Worm (Caenorhabditis elegans): ENCODE measurements around the gene ZK1236.1.

The ZK1236.1 gene

DNA sequence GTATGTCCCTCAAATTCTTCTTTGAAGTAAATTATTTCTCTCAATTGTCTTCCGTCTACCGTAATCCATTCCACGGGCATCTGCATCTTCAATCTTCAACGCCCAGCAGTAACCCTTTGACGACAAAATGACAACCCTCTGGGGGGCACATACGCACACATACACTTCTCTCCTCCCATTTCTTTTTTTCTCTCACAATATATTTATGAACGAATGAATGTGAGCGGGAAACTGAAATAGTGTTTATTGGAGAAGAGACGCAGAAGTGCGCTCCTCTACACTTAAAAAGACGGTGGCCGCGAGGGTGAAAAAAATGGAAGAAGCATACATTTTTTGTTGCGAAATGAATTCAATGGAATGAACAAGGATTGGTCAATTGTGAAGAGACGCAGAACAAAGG, 17.1 kb upstream of the ZK1236.1 start (continued):
- TF ChIP-seq B0261.1 (tag; optimal IDR thresholded peaks at IDR 0.05) (no peak), B0019.2 (GFP tag; conservative IDR thresholded peaks at IDR 0.05) (no peak), cebp-1 (GFP tag; IDR thresholded peaks at IDR 0.05) (peak; percentile 90), cebp-1 (tag; optimal IDR thresholded peaks at IDR 0.05) (peak; percentile 94), nhr-90 (tag; optimal IDR thresholded peaks at IDR 0.05) (no peak), ztf-18 (tag; optimal IDR thresholded peaks at IDR 0.05) (peak; percentile 62), dox-1 (GFP tag; IDR thresholded peaks at IDR 0.05) (peak; percentile 80; the same call in 1 of the 2 replicates), egrh-3 (GFP tag; IDR thresholded peaks at IDR 0.05) (peak; percentile 23; the same call in 1 of the 2 replicates), unc-130 (GFP tag; optimal IDR thresholded peaks at IDR 0.05) (no peak), Y56A3A.18 (GFP tag; IDR thresholded peaks at IDR 0.05) (0 out of 2 replicates have a peak, but pooled peaks have one; percentile 48), nfyb-1 (GFP tag; IDR thresholded peaks at IDR 0.05) (0 out of 2 replicates have a peak, but pooled peaks have one; percentile 43), Y53F4B.3 (GFP tag; IDR thresholded peaks at IDR 0.05) (no peak), unc-62 (GFP tag; optimal IDR thresholded peaks at IDR 0.05) (no peak), athp-1 (tag; optimal IDR thresholded peaks at IDR 0.05) (no peak)

DNA sequence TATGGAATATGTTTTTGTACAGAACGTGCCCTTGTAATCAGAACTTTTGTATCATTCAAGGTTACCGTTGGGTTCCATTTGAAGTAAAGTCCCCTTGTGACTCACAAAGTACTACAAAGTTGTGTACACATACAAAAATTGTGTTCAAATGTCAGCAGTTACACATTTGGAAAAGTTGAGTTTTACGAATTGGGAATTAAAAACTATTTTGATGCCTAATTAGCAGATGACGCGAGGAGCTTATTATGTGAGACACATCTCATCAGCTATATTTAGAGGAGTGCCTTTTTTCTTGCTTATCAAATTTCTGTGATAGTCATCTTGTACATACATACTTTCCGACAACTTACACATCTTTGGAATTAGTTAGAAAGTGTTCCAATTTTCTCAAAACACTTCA, 15.6 kb upstream of the ZK1236.1 start:
- TF ChIP-seq chd-7 (tag; optimal IDR thresholded peaks at IDR 0.05) (no peak), attf-3 (GFP tag; conservative IDR thresholded peaks at IDR 0.05) (no peak), ets-4 (GFP tag; optimal IDR thresholded peaks at IDR 0.05) (no peak), T26A5.8 (tag; optimal IDR thresholded peaks at IDR 0.05) (no peak), B0261.1 (tag; optimal IDR thresholded peaks at IDR 0.05) (no peak), lsy-27 (tag; optimal IDR thresholded peaks at IDR 0.05; ENCODE audit: borderline replicate concordance, insufficient read depth) (no peak), cebp-1 (GFP tag; IDR thresholded peaks at IDR 0.05) (no peak), cebp-1 (tag; optimal IDR thresholded peaks at IDR 0.05) (no peak), ama-1 (optimal IDR thresholded peaks at IDR 0.05) (no peak), ama-1 (GFP tag; optimal IDR thresholded peaks at IDR 0.05) (no peak), F55B11.4 (tag; optimal IDR thresholded peaks at IDR 0.05; ENCODE audit: borderline replicate concordance, insufficient read depth) (no peak), tbx-9 (tag; optimal IDR thresholded peaks at IDR 0.05; ENCODE audit: borderline replicate concordance) (no peak), mel-28 (tag; optimal IDR thresholded peaks at IDR 0.05; ENCODE audit: borderline replicate concordance) (no peak), snpc-1.1 (tag; optimal IDR thresholded peaks at IDR 0.05; ENCODE audit: insufficient read depth) (no peak), nhr-80 (tag; optimal IDR thresholded peaks at IDR 0.05) (no peak), ceh-79 (tag; optimal IDR thresholded peaks at IDR 0.05) (no peak), madf-8 (GFP tag; conservative IDR thresholded peaks at IDR 0.05) (no peak), D2030.7 (GFP tag; IDR thresholded peaks at IDR 0.05) (no peak), madf-3 (GFP tag; IDR thresholded peaks at IDR 0.05) (no peak), atf-7 (tag; optimal IDR thresholded peaks at IDR 0.05) (no peak), egl-18 (GFP tag; IDR thresholded peaks at IDR 0.05) (no peak)

ce11 chrIII:8416871-8417191, 12.3 kb upstream of the ZK1236.1 start:
- TF ChIP-seq let-607 (tag; optimal IDR thresholded peaks at IDR 0.05) (no peak), pbrm-1 (GFP tag; IDR thresholded peaks at IDR 0.05) (no peak)

- TF ChIP-seq madf-8 (GFP tag; conservative IDR thresholded peaks at IDR 0.05) (no peak), repo-1 (tag; optimal IDR thresholded peaks at IDR 0.05) (peak; percentile 82), nhr-27 (tag; optimal IDR thresholded peaks at IDR 0.05) (no peak), let-526 (GFP tag; IDR thresholded peaks at IDR 0.05) (peak; percentile 61; the same call in 1 of the 2 replicates), lsy-27 (tag; optimal IDR thresholded peaks at IDR 0.05; ENCODE audit: borderline replicate concordance, insufficient read depth) (no peak), F57C9.4 (tag; optimal IDR thresholded peaks at IDR 0.05) (no peak), tbx-9 (tag; optimal IDR thresholded peaks at IDR 0.05; ENCODE audit: borderline replicate concordance) (no peak), ekl-4 (GFP tag; IDR thresholded peaks at IDR 0.05) (peak; percentile 53; the same call in 1 of the 2 replicates), bed-1 (GFP tag; IDR thresholded peaks at IDR 0.05) (no peak), athp-1 (tag; optimal IDR thresholded peaks at IDR 0.05) (peak; percentile 47), nhr-120 (GFP tag; IDR thresholded peaks at IDR 0.05) (no peak), egl-18 (GFP tag; IDR thresholded peaks at IDR 0.05) (no peak), dox-1 (GFP tag; IDR thresholded peaks at IDR 0.05) (peak; percentile 83), mel-28 (tag; optimal IDR thresholded peaks at IDR 0.05; ENCODE audit: borderline replicate concordance) (no peak), attf-6 (GFP tag; IDR thresholded peaks at IDR 0.05) (no peak), cebp-2 (GFP tag; IDR thresholded peaks at IDR 0.05) (no peak)
These were observed 11.7 kb upstream of the ZK1236.1 start for ce11 chrIII:8417192-8417967.

Data from whole organism, young adult.